Fruit fly (Drosophila melanogaster) whole organism, adult: ENCODE results near the gene CG42758.

Experiments
- CG11617 ChIP-seq: fragments of 200-800 bp; sonication (Bioruptor generic); optimal IDR thresholded peaks from 2 replicates; lab custom pipeline; 2017; ENCODE audit warnings: mild to moderate bottlenecking, missing biosample characterization, missing genetic modification reagents, missing genetic modification characterization
- CG1620 ChIP-seq: fragments of 200-800 bp; sonication (Bioruptor generic); optimal IDR thresholded peaks from 2 replicates; lab custom pipeline; 2016; ENCODE audit warnings: missing biosample characterization, missing genetic modification characterization
- CG33017 ChIP-seq: fragments of 200-800 bp; sonication (Bioruptor generic); optimal IDR thresholded peaks from 2 replicates; lab custom pipeline; 2018; ENCODE audit warnings: missing biosample characterization, mild to moderate bottlenecking, missing genetic modification characterization, moderate library complexity
- CG5204 ChIP-seq: fragments of 200-800 bp; sonication (Bioruptor generic); optimal IDR thresholded peaks from 2 replicates; lab custom pipeline; 2016; ENCODE audit warnings: missing biosample characterization, missing genetic modification characterization
- CG7045 ChIP-seq: fragments of 200-800 bp; sonication (Bioruptor generic); optimal IDR thresholded peaks from 2 replicates; lab custom pipeline; 2017; ENCODE audit warnings: missing biosample characterization, mild to moderate bottlenecking, missing genetic modification characterization
- CG7101 ChIP-seq: fragments of 200-800 bp; sonication (Bioruptor generic); optimal IDR thresholded peaks from 2 replicates; lab custom pipeline; 2018; ENCODE audit warnings: missing biosample characterization, mild to moderate bottlenecking, missing genetic modification characterization, moderate library complexity
- Clk ChIP-seq: fragments of 200-800 bp; sonication (Bioruptor generic); optimal IDR thresholded peaks from 2 replicates; lab custom pipeline; 2017; ENCODE audit warnings: missing biosample characterization, missing genetic modification characterization
- Crg-1 ChIP-seq: fragments of 200-800 bp; sonication (Bioruptor generic); optimal IDR thresholded peaks from 2 replicates; lab custom pipeline; 2016; ENCODE audit warnings: missing biosample characterization, missing genetic modification characterization
- Hr96 ChIP-seq: fragments of 200-800 bp; sonication (Bioruptor generic); optimal IDR thresholded peaks from 2 replicates; lab custom pipeline; 2016; ENCODE audit warnings: missing biosample characterization, missing genetic modification characterization
- Mnt ChIP-seq: fragments of 200-800 bp; sonication (Bioruptor generic); optimal IDR thresholded peaks from 2 replicates; lab custom pipeline; 2016; ENCODE audit warnings: missing biosample characterization, mild to moderate bottlenecking, missing genetic modification characterization
- cic ChIP-seq: fragments of 200-800 bp; sonication (Bioruptor generic); optimal IDR thresholded peaks from 2 replicates; lab custom pipeline; 2017; ENCODE audit warnings: missing biosample characterization, mild to moderate bottlenecking, missing genetic modification characterization, moderate library complexity
- kay ChIP-seq: fragments of 200-800 bp; sonication (Bioruptor generic); peaks from one replicate; lab custom pipeline; 2016; ENCODE audit warnings: missing biosample characterization, missing genetic modification characterization, borderline replicate concordance
- ovo ChIP-seq: fragments of 200-800 bp; sonication (Bioruptor generic); optimal IDR thresholded peaks from 2 replicates; lab custom pipeline; 2016; ENCODE audit warnings: missing biosample characterization, missing genetic modification characterization
- pad ChIP-seq: fragments of 200-800 bp; sonication (Bioruptor generic); optimal IDR thresholded peaks from 3 replicates; lab custom pipeline; 2017; ENCODE audit warnings: missing biosample characterization, missing genetic modification characterization, mild to moderate bottlenecking, moderate library complexity, missing genetic modification reagents

DNA sequence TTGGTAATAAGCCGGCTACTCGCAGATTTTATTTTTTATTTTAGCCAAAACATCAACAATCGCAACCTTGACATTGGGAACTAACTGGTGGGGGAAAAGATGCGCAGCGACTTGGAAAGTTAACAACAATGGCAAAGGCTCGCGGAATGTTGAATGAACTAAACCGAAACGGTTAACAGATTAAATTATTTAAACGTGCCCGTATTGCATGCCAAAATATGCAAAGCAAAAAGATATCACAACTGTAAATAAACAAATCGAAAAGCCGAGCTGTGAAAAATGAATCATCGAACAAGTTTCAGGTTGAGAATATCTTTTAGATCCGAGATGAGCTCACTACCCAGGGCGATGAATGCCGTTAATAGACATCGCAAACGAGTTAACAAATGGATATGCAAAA is 34.1 kb upstream of the CG42758 start:
- TF ChIP-seq CG1620 (GFP tag; lab: Kevin White, UChicago) (no peak), pad (GFP tag; lab: Kevin White, UChicago) (no peak), CG7101 (tag; lab: Kevin White, UChicago) (no peak), Clk (no peak), kay (GFP tag; lab: Kevin White, UChicago) (no peak), cic (GFP tag; lab: Kevin White, UChicago) (no peak), CG33017 (tag; lab: Kevin White, UChicago) (no peak), ovo (GFP tag; lab: Kevin White, UChicago) (no peak), Mnt (no peak), Hr96 (GFP tag; lab: Kevin White, UChicago) (no peak), Crg-1 (no peak), CG7045 (GFP tag; lab: Kevin White, UChicago) (no peak), CG11617 (GFP tag; lab: Kevin White, UChicago) (no peak), CG5204 (GFP tag; lab: Kevin White, UChicago) (no peak)
